Worm (Caenorhabditis elegans): ENCODE data around the gene lgc-32.

ce11 chrX:636893-637292, 35.0 kb upstream of the lgc-32 start, which contains the start of gene pha-2:
- no peak for TF ChIP-seq ama-1 (optimal IDR thresholded peaks at IDR 0.05)
- TF ChIP-seq nhr-129 (tag; optimal IDR thresholded peaks at IDR 0.05): no peak
- TF ChIP-seq mdl-1 (tag; optimal IDR thresholded peaks at IDR 0.05): no peak
- no peak for TF ChIP-seq unc-62 (GFP tag; optimal IDR thresholded peaks at IDR 0.05)
- TF ChIP-seq ztf-11 (tag; optimal IDR thresholded peaks at IDR 0.05): no peak
- TF ChIP-seq zag-1 (tag; optimal IDR thresholded peaks at IDR 0.05): no peak
- TF ChIP-seq lsy-2 (tag; optimal IDR thresholded peaks at IDR 0.05): no peak
- TF ChIP-seq nhr-237 (tag; optimal IDR thresholded peaks at IDR 0.05): no peak
- no peak for TF ChIP-seq aly-2 (tag; optimal IDR thresholded peaks at IDR 0.05)
